Fruit fly (Drosophila melanogaster): ENCODE results near the gene RhoGDI.

RhoGDI gene

DNA sequence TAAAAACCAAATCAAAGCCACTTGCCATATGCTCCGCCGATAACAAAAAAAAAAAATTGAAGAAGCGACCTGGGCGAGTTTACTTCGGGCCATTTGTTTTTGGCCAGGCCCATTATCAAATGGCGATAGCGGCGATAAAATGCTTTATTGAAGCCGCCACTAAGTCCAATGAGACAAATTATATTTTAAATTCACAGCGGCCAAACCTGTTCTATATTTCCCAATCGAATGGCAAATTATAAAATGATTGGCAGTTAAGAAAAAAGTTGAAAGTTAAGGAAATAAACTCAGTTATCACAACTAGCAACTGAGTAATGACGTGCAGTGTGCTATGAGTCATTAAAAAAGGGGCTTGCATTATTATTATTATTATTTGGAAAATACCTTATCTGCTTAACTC lies 12.6 kb downstream of the RhoGDI start:
- TF ChIP-seq Hnf4 (GFP tag; optimal IDR thresholded peaks at IDR 0.05) (no peak), psq (GFP tag; optimal IDR thresholded peaks at IDR 0.05) (no peak), HLH106 (tag; optimal IDR thresholded peaks at IDR 0.05) (no peak), Rel (GFP tag; optimal IDR thresholded peaks at IDR 0.05) (no peak), Rel (tag; optimal IDR thresholded peaks at IDR 0.05) (no peak), pan (optimal IDR thresholded peaks at IDR 0.05) (no peak), tai (GFP tag; optimal IDR thresholded peaks at IDR 0.05) (no peak)

DNA sequence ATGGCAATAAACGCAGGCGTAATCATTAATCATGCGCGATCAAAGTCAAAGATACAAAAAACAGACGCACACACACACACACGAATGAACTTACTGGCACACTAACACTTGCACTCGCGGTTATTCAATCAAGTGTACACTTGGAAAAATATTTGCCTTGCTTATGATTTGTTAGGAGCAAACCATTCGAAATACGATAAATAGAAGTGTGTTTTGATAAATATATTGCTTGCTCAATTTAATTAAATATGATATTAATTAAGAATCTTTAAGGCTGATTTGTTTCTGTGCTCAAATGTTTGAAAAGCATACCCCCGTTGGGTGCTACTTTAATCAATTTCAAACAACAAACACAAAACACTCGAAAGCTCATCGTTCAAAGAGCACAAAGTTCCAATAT lies 16.9 kb downstream of the RhoGDI start:
- TF ChIP-seq CG9705 (GFP tag; optimal IDR thresholded peaks at IDR 0.05) (no peak), rgr (GFP tag; optimal IDR thresholded peaks at IDR 0.05) (peak; percentile 3), psq (GFP tag; optimal IDR thresholded peaks at IDR 0.05) (no peak), br (GFP tag; optimal IDR thresholded peaks at IDR 0.05) (no peak)

DNA sequence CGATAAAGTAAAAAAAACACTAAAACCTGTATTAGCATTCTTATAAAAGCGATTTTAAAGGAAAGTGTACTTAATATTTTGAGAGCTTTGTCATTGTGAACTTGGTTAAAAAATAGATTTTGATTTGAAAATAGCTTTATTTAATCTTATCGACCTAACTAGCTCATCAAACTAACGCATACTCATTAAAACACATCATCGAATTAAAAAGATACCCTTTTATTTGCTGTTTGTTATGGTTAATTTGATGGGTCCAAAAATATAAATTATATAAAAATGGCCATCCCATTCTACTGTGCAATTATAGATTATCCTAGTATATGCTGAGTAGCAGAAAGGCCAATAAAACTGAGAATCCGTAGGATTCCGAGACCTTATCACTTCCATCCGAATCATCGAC lies 22.5 kb downstream of the RhoGDI start, which contains the start of gene CG32219:
TSS of gene CG32219 (minus strand) at position 101 of the 400 bp plus-strand sequence.
- TF ChIP-seq usp (GFP tag; optimal IDR thresholded peaks at IDR 0.05): no peak
- no peak for TF ChIP-seq lola (GFP tag; optimal IDR thresholded peaks at IDR 0.05)
- TF ChIP-seq CrebA (GFP tag; optimal IDR thresholded peaks at IDR 0.05; ENCODE audit: borderline replicate concordance): no peak
- TF ChIP-seq brk (GFP tag; optimal IDR thresholded peaks at IDR 0.05): no peak
- no peak for TF ChIP-seq Vsx2 (GFP tag; optimal IDR thresholded peaks at IDR 0.05; ENCODE audit: partially characterized antibody)
- no peak for TF ChIP-seq Dif (GFP tag; optimal IDR thresholded peaks at IDR 0.05; ENCODE audit: partially characterized antibody)
- no peak for TF ChIP-seq fru (GFP tag; optimal IDR thresholded peaks at IDR 0.05)
- no peak for TF ChIP-seq Hr83 (GFP tag; optimal IDR thresholded peaks at IDR 0.05; ENCODE audit: poor library complexity, severe bottlenecking)
- TF ChIP-seq dsf (GFP tag; optimal IDR thresholded peaks at IDR 0.05; ENCODE audit: borderline replicate concordance): no peak
- TF ChIP-seq CG9705 (GFP tag; optimal IDR thresholded peaks at IDR 0.05): no peak
- no peak for TF ChIP-seq jim (GFP tag; optimal IDR thresholded peaks at IDR 0.05)
- TF ChIP-seq foxo (GFP tag; optimal IDR thresholded peaks at IDR 0.05): no peak
- TF ChIP-seq dmrt93B (GFP tag; optimal IDR thresholded peaks at IDR 0.05): no peak
- no peak for TF ChIP-seq h (GFP tag; optimal IDR thresholded peaks at IDR 0.05)
- TF ChIP-seq pan (optimal IDR thresholded peaks at IDR 0.05): no peak

DNA sequence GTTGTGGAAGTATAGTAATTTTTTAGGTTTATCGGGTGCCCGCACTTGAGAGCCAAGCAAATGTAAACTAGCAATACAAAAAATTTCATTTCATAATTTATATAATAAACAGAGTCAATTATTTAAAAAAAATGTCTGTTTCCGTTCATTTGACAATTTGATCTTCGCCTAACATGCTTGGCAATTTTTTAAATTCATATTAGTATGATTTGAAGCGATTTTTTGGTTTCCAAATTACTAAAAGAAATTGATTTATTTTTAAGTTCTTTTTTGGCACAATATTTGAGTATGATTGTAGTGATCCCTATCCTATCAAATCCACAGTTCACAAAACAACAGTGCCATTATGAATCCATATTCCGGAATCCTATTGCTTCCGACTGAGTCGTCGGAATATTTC lies 23.3 kb downstream of the RhoGDI start, which contains the start of gene CG34258:
TSS of gene CG34258 (minus strand) at position 101 of the 400 bp plus-strand sequence.
- TF ChIP-seq psq (GFP tag; optimal IDR thresholded peaks at IDR 0.05) (no peak), Rel (GFP tag; optimal IDR thresholded peaks at IDR 0.05) (no peak), Rel (tag; optimal IDR thresholded peaks at IDR 0.05) (no peak), woc (GFP tag; optimal IDR thresholded peaks at IDR 0.05) (no peak), ey (GFP tag; optimal IDR thresholded peaks at IDR 0.05) (no peak), Myc (optimal IDR thresholded peaks at IDR 0.05) (no peak), br (GFP tag; optimal IDR thresholded peaks at IDR 0.05) (no peak), Hr78 (GFP tag; optimal IDR thresholded peaks at IDR 0.05) (no peak), N (GFP tag; optimal IDR thresholded peaks at IDR 0.05) (no peak), Jra (GFP tag; optimal IDR thresholded peaks at IDR 0.05) (no peak), brk (GFP tag; optimal IDR thresholded peaks at IDR 0.05) (no peak), CG32264 (GFP tag; optimal IDR thresholded peaks at IDR 0.05) (no peak), sage (GFP tag; optimal IDR thresholded peaks at IDR 0.05) (no peak), rgr (GFP tag; optimal IDR thresholded peaks at IDR 0.05) (no peak), HLH106 (tag; optimal IDR thresholded peaks at IDR 0.05) (no peak), Hnf4 (GFP tag; optimal IDR thresholded peaks at IDR 0.05) (no peak), usp (GFP tag; optimal IDR thresholded peaks at IDR 0.05) (no peak)

DNA sequence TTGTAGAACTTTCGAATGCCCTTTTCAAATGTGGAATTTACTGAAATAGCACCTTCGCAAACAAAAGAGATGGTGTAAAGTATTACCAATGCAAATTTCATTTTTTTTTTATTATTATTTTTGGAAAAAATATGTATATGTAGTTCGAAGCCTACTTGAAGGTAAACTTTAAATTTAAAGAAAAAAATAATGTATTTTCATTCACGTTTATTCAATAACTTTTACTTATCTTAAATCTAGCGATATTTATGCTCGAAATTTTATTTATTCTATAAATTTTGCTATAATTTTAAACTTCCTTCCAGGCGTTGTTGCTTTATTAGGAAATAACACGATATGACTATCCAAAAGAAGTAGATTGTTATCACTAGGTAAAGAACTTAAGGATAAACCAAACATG lies 24.1 kb downstream of the RhoGDI start, which contains the start of gene CG33710:
TSS of gene CG33710 (minus strand) at position 101 of the 400 bp plus-strand sequence.
- TF ChIP-seq brk (GFP tag; optimal IDR thresholded peaks at IDR 0.05) (no peak), HLH106 (tag; optimal IDR thresholded peaks at IDR 0.05) (no peak), GATAd (GFP tag; optimal IDR thresholded peaks at IDR 0.05) (no peak), usp (GFP tag; optimal IDR thresholded peaks at IDR 0.05) (no peak), Hr83 (GFP tag; optimal IDR thresholded peaks at IDR 0.05; ENCODE audit: poor library complexity, severe bottlenecking) (no peak), Dif (GFP tag; optimal IDR thresholded peaks at IDR 0.05; ENCODE audit: partially characterized antibody) (no peak), Sp1 (GFP tag; optimal IDR thresholded peaks at IDR 0.05) (no peak), pan (optimal IDR thresholded peaks at IDR 0.05) (no peak)

Measured in whole organism, wandering third instar larva.